Fruit fly (Drosophila melanogaster) whole organism, prepupa: ENCODE data around the gene dmrt93B.

ENCODE experiments used
- Blimp-1 ChIP-seq: fragments of 200-800 bp; sonication (Bioruptor generic); optimal IDR thresholded peaks from 3 replicates; lab custom pipeline; 2017; ENCODE audit warnings: missing biosample characterization, missing genetic modification characterization, mild to moderate bottlenecking, moderate library complexity, missing genetic modification reagents
- CG10631 ChIP-seq: fragments of 200-800 bp; sonication (Bioruptor generic); optimal IDR thresholded peaks from 2 replicates; lab custom pipeline; 2016; ENCODE audit warnings: missing biosample characterization, missing genetic modification characterization
- CG10669 ChIP-seq: fragments of 200-800 bp; sonication (Bioruptor generic); optimal IDR thresholded peaks from 3 replicates; lab custom pipeline; 2018; ENCODE audit warnings: missing biosample characterization, mild to moderate bottlenecking, missing genetic modification characterization, moderate library complexity
- CG11294 ChIP-seq: fragments of 200-800 bp; sonication (Bioruptor generic); IDR thresholded peaks from 2 replicates; pipeline ENCODE4 v1.3.6; 2022; ENCODE audit warnings: missing biosample characterization, missing genetic modification characterization
- CG11762 ChIP-seq: fragments of 200-800 bp; sonication (Bioruptor generic); optimal IDR thresholded peaks from 3 replicates; lab custom pipeline; 2016; ENCODE audit warnings: missing biosample characterization, missing genetic modification characterization; ENCODE audit not compliant: insufficient read depth
- CG1621 ChIP-seq: fragments of 200-800 bp; sonication (Bioruptor generic); optimal IDR thresholded peaks from 3 replicates; lab custom pipeline; 2018; ENCODE audit warnings: missing biosample characterization, mild to moderate bottlenecking, missing genetic modification characterization
- CG16779 ChIP-seq: fragments of 200-800 bp; sonication (Bioruptor generic); optimal IDR thresholded peaks from 3 replicates; lab custom pipeline; 2017; ENCODE audit warnings: missing biosample characterization, mild to moderate bottlenecking, missing genetic modification characterization
- CG3032 ChIP-seq: fragments of 200-800 bp; optimal IDR thresholded peaks from 2 replicates; lab custom pipeline; 2019; ENCODE audit warnings: missing biosample characterization, mild to moderate bottlenecking, missing genetic modification characterization, moderate library complexity
- CG31627 ChIP-seq: fragments of 200-800 bp; sonication (Bioruptor generic); optimal IDR thresholded peaks from 3 replicates; lab custom pipeline; 2016; ENCODE audit warnings: missing biosample characterization, missing genetic modification characterization
- CG34406 ChIP-seq: fragments of 200-800 bp; sonication (Bioruptor generic); optimal IDR thresholded peaks from 3 replicates; lab custom pipeline; 2016; ENCODE audit warnings: missing biosample characterization, missing genetic modification characterization
- CG3919 ChIP-seq: fragments of 200-800 bp; sonication (Bioruptor generic); optimal IDR thresholded peaks from 3 replicates; lab custom pipeline; 2016; ENCODE audit warnings: missing biosample characterization, missing genetic modification characterization
- CG6163 ChIP-seq: fragments of 200-800 bp; sonication (Bioruptor generic); IDR thresholded peaks from 3 replicates; pipeline ENCODE4 v1.3.6; 2022; ENCODE audit warnings: missing biosample characterization, missing genetic modification characterization
- CG6276 ChIP-seq: fragments of 200-800 bp; sonication (Bioruptor generic); optimal IDR thresholded peaks from 2 replicates; lab custom pipeline; 2017; ENCODE audit warnings: missing biosample characterization, mild to moderate bottlenecking, missing genetic modification characterization
- CG6808 ChIP-seq: fragments of 200-800 bp; sonication (Bioruptor generic); optimal IDR thresholded peaks from 3 replicates; lab custom pipeline; 2017; ENCODE audit warnings: missing biosample characterization, missing genetic modification characterization, mild to moderate bottlenecking, moderate library complexity, missing genetic modification reagents
- CG6854 ChIP-seq: fragments of 200-800 bp; sonication (Bioruptor generic); optimal IDR thresholded peaks from 2 replicates; lab custom pipeline; 2017; ENCODE audit warnings: missing biosample characterization, mild to moderate bottlenecking, missing genetic modification characterization
- CG7368 ChIP-seq: fragments of 200-800 bp; sonication (Bioruptor generic); optimal IDR thresholded peaks from 3 replicates; lab custom pipeline; 2016; ENCODE audit warnings: missing biosample characterization, missing genetic modification characterization
- CG8119 ChIP-seq: fragments of 200-800 bp; sonication (Bioruptor generic); IDR thresholded peaks from 3 replicates; pipeline ENCODE4 v1.3.6; 2022; ENCODE audit warnings: missing biosample characterization, missing genetic modification characterization
- CG8319 ChIP-seq: fragments of 200-800 bp; sonication (Bioruptor generic); optimal IDR thresholded peaks from 3 replicates; lab custom pipeline; 2016; ENCODE audit warnings: missing biosample characterization, missing genetic modification characterization
- Gug ChIP-seq: fragments of 200-800 bp; sonication (Bioruptor generic); IDR thresholded peaks from 2 replicates; pipeline ENCODE4 v1.3.6; 2022; ENCODE audit warnings: missing biosample characterization, missing genetic modification characterization
- Hr39 ChIP-seq: fragments of 200-800 bp; sonication (Bioruptor generic); optimal IDR thresholded peaks from 2 replicates; lab custom pipeline; 2016; ENCODE audit warnings: missing biosample characterization, missing genetic modification characterization
- Lpt ChIP-seq: fragments of 200-800 bp; sonication (Bioruptor generic); optimal IDR thresholded peaks from 3 replicates; lab custom pipeline; 2016; ENCODE audit warnings: missing biosample characterization, missing genetic modification characterization
- Met ChIP-seq: fragments of 200-800 bp; sonication (Bioruptor generic); optimal IDR thresholded peaks from 3 replicates; lab custom pipeline; 2016; ENCODE audit warnings: missing biosample characterization, missing genetic modification characterization
- OdsH ChIP-seq: fragments of 200-800 bp; sonication (Bioruptor generic); optimal IDR thresholded peaks from 3 replicates; lab custom pipeline; 2016; ENCODE audit warnings: missing biosample characterization, missing genetic modification characterization
- Smox ChIP-seq: fragments of 200-800 bp; sonication (Bioruptor generic); optimal IDR thresholded peaks from 3 replicates; lab custom pipeline; 2016; ENCODE audit warnings: missing biosample characterization, missing genetic modification characterization
- Sox102F ChIP-seq: fragments of 200-800 bp; sonication (Bioruptor generic); optimal IDR thresholded peaks from 2 replicates; lab custom pipeline; 2016; ENCODE audit warnings: missing biosample characterization, mild to moderate bottlenecking, missing genetic modification characterization
- Sox14 ChIP-seq: fragments of 200-800 bp; sonication (Bioruptor generic); optimal IDR thresholded peaks from 3 replicates; lab custom pipeline; 2016; ENCODE audit warnings: missing biosample characterization, missing genetic modification characterization
- achi ChIP-seq: fragments of 200-800 bp; sonication (Bioruptor generic); optimal IDR thresholded peaks from 3 replicates; lab custom pipeline; 2016; ENCODE audit warnings: missing biosample characterization, missing genetic modification characterization
- eg ChIP-seq: fragments of 200-800 bp; sonication (Bioruptor generic); IDR thresholded peaks from 3 replicates; pipeline ENCODE4 v1.3.6; 2022; ENCODE audit warnings: missing biosample characterization, missing genetic modification characterization
- esn ChIP-seq: fragments of 200-800 bp; sonication (Bioruptor generic); optimal IDR thresholded peaks from 2 replicates; lab custom pipeline; 2016; ENCODE audit warnings: missing biosample characterization, mild to moderate bottlenecking, missing genetic modification characterization, moderate library complexity
- fd59A ChIP-seq: fragments of 200-800 bp; sonication (Bioruptor generic); optimal IDR thresholded peaks from 2 replicates; lab custom pipeline; 2017; ENCODE audit warnings: missing biosample characterization, mild to moderate bottlenecking, missing genetic modification characterization, missing genetic modification reagents
- fkh ChIP-seq: fragments of 200-800 bp; sonication (Bioruptor generic); optimal IDR thresholded peaks from 3 replicates; lab custom pipeline; 2017; ENCODE audit warnings: missing biosample characterization, mild to moderate bottlenecking, missing genetic modification characterization, moderate library complexity
- lz ChIP-seq: fragments of 200-800 bp; sonication (Bioruptor generic); optimal IDR thresholded peaks from 3 replicates; lab custom pipeline; 2016; ENCODE audit warnings: missing biosample characterization, missing genetic modification characterization
- pdm3 ChIP-seq: fragments of 200-800 bp; sonication (Bioruptor generic); optimal IDR thresholded peaks from 3 replicates; lab custom pipeline; 2016; ENCODE audit warnings: missing biosample characterization, missing genetic modification characterization
- spab ChIP-seq: fragments of 200-800 bp; sonication (Bioruptor generic); optimal IDR thresholded peaks from 2 replicates; lab custom pipeline; 2017; ENCODE audit warnings: missing biosample characterization, mild to moderate bottlenecking, missing genetic modification characterization, missing genetic modification reagents
- ss ChIP-seq, 2 experiments: fragments of 200-800 bp; sonication (Bioruptor generic); optimal IDR thresholded peaks; 2 replicates in 1 of 2; 3 replicates in 1 of 2; lab custom pipeline; 2017 to 2018; ENCODE audit warnings: mild to moderate bottlenecking in 2 of 2, missing biosample characterization in 2 of 2, missing genetic modification characterization in 2 of 2, moderate library complexity in 1 of 2
- svp ChIP-seq: fragments of 200-800 bp; sonication (Bioruptor generic); peaks from one replicate; lab custom pipeline; 2016; ENCODE audit warnings: missing biosample characterization, missing genetic modification characterization
- topi ChIP-seq: fragments of 200-800 bp; sonication (Bioruptor generic); optimal IDR thresholded peaks from 3 replicates; lab custom pipeline; 2016; ENCODE audit warnings: missing biosample characterization, missing genetic modification characterization
- vri ChIP-seq: fragments of 200-800 bp; sonication (Bioruptor generic); optimal IDR thresholded peaks from 3 replicates; lab custom pipeline; 2016; ENCODE audit warnings: missing biosample characterization, mild to moderate bottlenecking, missing genetic modification characterization

dmrt93B gene

dm6 chr3R:21077577-21077976, 3.8 kb downstream of the dmrt93B start:
- no peak for TF ChIP-seq fkh (GFP tag; lab: Kevin White, UChicago)
- no peak for TF ChIP-seq topi (GFP tag; lab: Kevin White, UChicago)
- TF ChIP-seq CG1621 = no peak
- TF ChIP-seq CG6854 (GFP tag; lab: Kevin White, UChicago) = no peak
- TF ChIP-seq achi (GFP tag; lab: Kevin White, UChicago) = no peak
- no peak for TF ChIP-seq ss (GFP tag; optimal IDR thresholded peaks at IDR 0.05; lab: Kevin White, UChicago)
- no peak for TF ChIP-seq Met (GFP tag; lab: Kevin White, UChicago)
- TF ChIP-seq, all 60 proteins: peak for 0

- TF ChIP-seq vri (GFP tag; lab: Kevin White, UChicago) = peak; percentile 42
- TF ChIP-seq CG3919 (GFP tag; lab: Kevin White, UChicago) = no peak
- TF ChIP-seq, all 60 proteins: peak for 1
Observed at dm6 chr3R:21078211-21078610, 4.4 kb downstream of the dmrt93B start.

- TF ChIP-seq Smox (GFP tag; lab: Kevin White, UChicago) (no peak), achi (GFP tag; lab: Kevin White, UChicago) (no peak), Met (GFP tag; lab: Kevin White, UChicago) (no peak), CG11762 (no peak), CG6276 (GFP tag; lab: Kevin White, UChicago) (no peak), CG10631 (no peak), CG3032 (tag; lab: Kevin White, UChicago) (no peak), CG31627 (GFP tag; lab: Kevin White, UChicago) (no peak), Sox102F (GFP tag; lab: Kevin White, UChicago) (no peak)
Observed at dm6 chr3R:21078958-21079357, 5.2 kb downstream of the dmrt93B start.

dm6 chr3R:21080876-21081586, 7.2 kb downstream of the dmrt93B start, which contains the start of gene HHEX:
HHEX (minus strand) TSS chr3R:21080926.
- peak; percentile 56 for TF ChIP-seq fkh (GFP tag; lab: Kevin White, UChicago)
- peak; percentile 63 for TF ChIP-seq vri (GFP tag; lab: Kevin White, UChicago)
- TF ChIP-seq pdm3 = no peak
- no peak for TF ChIP-seq Hr39 (GFP tag; lab: Kevin White, UChicago)

- TF ChIP-seq Hr39 (GFP tag; lab: Kevin White, UChicago) = no peak
- no peak for TF ChIP-seq CG10631
- no peak for TF ChIP-seq CG7368 (GFP tag; lab: Kevin White, UChicago)
- peak; percentile 81 for TF ChIP-seq svp
- TF ChIP-seq fkh (GFP tag; lab: Kevin White, UChicago) = no peak
Observed at dm6 chr3R:21084979-21085378, 11.2 kb downstream of the dmrt93B start.

dm6 chr3R:21089416-21089815, 15.6 kb downstream of the dmrt93B start:
- TF ChIP-seq CG7368 (GFP tag; lab: Kevin White, UChicago) (peak; percentile 58), Gug (no peak), fd59A (GFP tag; lab: Kevin White, UChicago) (peak; percentile 35), lz (GFP tag; lab: Kevin White, UChicago) (peak; percentile 3), eg (GFP tag; lab: Robert Waterston, UW) (peak; percentile 41; the same call in 2 of the 3 replicates), spab (GFP tag; lab: Kevin White, UChicago) (peak; percentile 24), CG11294 (GFP tag; lab: Robert Waterston, UW) (no peak), CG8319 (GFP tag; lab: Kevin White, UChicago) (peak; percentile 3), Sox14 (GFP tag; lab: Kevin White, UChicago) (peak; percentile 13), CG8119 (no peak), CG16779 (no peak), vri (GFP tag; lab: Kevin White, UChicago) (peak; percentile 18), CG10669 (GFP tag; lab: Kevin White, UChicago) (peak; percentile 52), achi (GFP tag; lab: Kevin White, UChicago) (no peak), Hr39 (GFP tag; lab: Kevin White, UChicago) (no peak), esn (GFP tag; lab: Kevin White, UChicago) (peak; percentile 48), ss (GFP tag; optimal IDR thresholded peaks at IDR 0.05; lab: Kevin White, UChicago) (peak in 1 of 2 experiments; percentile 57), CG31627 (GFP tag; lab: Kevin White, UChicago) (no peak), CG6163 (peak; percentile 72), pdm3 (no peak), CG34406 (GFP tag; lab: Kevin White, UChicago) (peak; percentile 42), CG6808 (GFP tag; lab: Kevin White, UChicago) (peak; percentile 23), Blimp-1 (peak; percentile 24), CG3032 (tag; lab: Kevin White, UChicago) (no peak), Lpt (GFP tag; lab: Kevin White, UChicago) (no peak), OdsH (no peak)
